Worm (Caenorhabditis elegans): ENCODE measurements around the gene W06G6.11.

The W06G6.11 gene

DNA sequence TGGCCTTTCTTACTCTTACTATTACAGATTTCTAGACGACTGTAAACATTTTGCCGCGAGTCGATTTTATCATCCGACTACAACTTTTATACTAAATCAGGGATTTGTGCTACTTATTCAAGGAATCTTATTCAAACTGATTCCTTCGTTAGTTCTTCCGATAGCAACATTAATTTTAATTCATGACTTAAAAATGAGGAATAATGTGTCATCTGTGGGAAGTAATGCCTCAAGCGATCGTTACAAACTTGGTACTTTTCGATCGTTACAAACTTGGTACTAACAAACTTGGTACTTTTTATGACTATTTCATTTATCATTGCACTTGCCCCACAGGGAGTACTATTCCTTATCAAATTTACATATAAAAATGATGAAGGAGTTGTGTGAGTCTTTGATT is 31.6 kb downstream of the W06G6.11 start, which contains the start of gene Y70C5A.4:
TSS of gene Y70C5A.4 (plus strand) at position 301 of the 400 bp plus-strand sequence.
- no peak for TF ChIP-seq gei-17 (GFP tag; optimal IDR thresholded peaks at IDR 0.05)
- no peak for TF ChIP-seq unc-62 (GFP tag; optimal IDR thresholded peaks at IDR 0.05)
- no peak for TF ChIP-seq lin-26 (GFP tag; IDR thresholded peaks at IDR 0.05)
- TF ChIP-seq Y56A3A.18 (GFP tag; IDR thresholded peaks at IDR 0.05) = no peak
- no peak for TF ChIP-seq egl-18 (GFP tag; IDR thresholded peaks at IDR 0.05)
- TF ChIP-seq ets-4 (GFP tag; optimal IDR thresholded peaks at IDR 0.05) = no peak
- no peak for TF ChIP-seq pha-4 (tag; optimal IDR thresholded peaks at IDR 0.05)
- TF ChIP-seq C17E4.6 (GFP tag; IDR thresholded peaks at IDR 0.05) = no peak
- TF ChIP-seq tbx-9 (tag; optimal IDR thresholded peaks at IDR 0.05; ENCODE audit: borderline replicate concordance) = no peak
- no peak for TF ChIP-seq F10E7.11 (tag; optimal IDR thresholded peaks at IDR 0.05)
- no peak for TF ChIP-seq madf-8 (GFP tag; conservative IDR thresholded peaks at IDR 0.05)
- no peak for TF ChIP-seq madf-3 (GFP tag; IDR thresholded peaks at IDR 0.05)
- TF ChIP-seq dpl-1 (GFP tag; optimal IDR thresholded peaks at IDR 0.05) = no peak
- TF ChIP-seq nfya-2 (GFP tag; IDR thresholded peaks at IDR 0.05) = no peak
- no peak for TF ChIP-seq Y79H2A.3 (GFP tag; conservative IDR thresholded peaks at IDR 0.05)
- TF ChIP-seq cebp-1 (GFP tag; IDR thresholded peaks at IDR 0.05) = no peak
- TF ChIP-seq cebp-1 (tag; optimal IDR thresholded peaks at IDR 0.05) = no peak
- no peak for TF ChIP-seq F57C9.4 (tag; optimal IDR thresholded peaks at IDR 0.05)
- no peak for TF ChIP-seq sdz-38 (tag; optimal IDR thresholded peaks at IDR 0.05)
- no peak for TF ChIP-seq hsf-1 (GFP tag; IDR thresholded peaks at IDR 0.05)
- TF ChIP-seq nhr-27 (tag; optimal IDR thresholded peaks at IDR 0.05) = no peak

DNA sequence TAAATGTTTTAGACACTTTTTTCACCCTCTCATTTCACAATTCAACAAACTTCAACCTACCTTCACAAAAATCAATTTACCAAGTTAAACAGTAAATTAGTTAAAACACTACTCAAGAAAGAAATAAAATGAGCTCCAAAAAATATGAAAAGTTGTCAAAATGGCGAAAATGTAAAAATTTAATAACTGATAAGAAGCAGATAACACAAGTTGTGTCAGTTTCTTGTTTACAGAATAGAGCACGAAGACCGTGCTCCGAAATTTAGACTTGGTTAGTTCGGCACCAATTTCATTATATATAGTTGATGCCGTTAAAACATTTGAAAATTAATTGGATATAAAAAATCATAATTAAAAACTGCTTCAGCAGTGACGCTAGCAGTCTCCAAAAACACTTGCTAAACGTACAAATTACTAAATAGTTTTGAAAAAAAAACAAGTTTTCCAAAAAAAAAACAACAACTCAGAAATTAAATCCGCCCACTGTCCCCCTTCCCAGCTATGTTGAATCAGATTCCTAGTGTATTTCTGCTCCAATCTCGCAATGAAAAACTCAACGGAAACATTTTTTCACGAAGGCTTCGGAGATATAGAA is 38.2 kb downstream of the W06G6.11 start, which contains the start of gene srw-54:
TSS of gene srw-54 (plus strand) at position 545 of the 595 bp plus-strand sequence.
- TF ChIP-seq nhr-80 (tag; optimal IDR thresholded peaks at IDR 0.05) (peak; percentile 8), ceh-79 (tag; optimal IDR thresholded peaks at IDR 0.05) (no peak)

DNA sequence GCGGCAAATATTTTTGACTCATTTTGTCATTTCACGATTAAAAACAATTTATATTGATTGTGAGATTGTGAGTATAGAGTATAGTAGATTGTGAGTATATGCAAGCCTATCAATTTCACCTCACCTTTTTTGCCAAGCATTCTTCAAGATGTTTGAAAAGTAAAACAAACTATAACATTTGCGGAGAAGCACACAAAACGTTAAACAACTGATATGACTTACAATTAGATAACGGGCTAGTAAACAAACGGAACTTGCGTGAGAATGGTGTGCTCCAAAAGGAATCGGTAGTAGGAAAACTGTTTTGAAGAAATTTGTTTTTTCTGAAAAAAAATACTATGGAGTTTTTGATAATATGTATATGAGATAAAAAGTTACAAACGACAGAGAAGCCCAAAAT is 39.0 kb downstream of the W06G6.11 start:
- TF ChIP-seq ztf-26 (tag; optimal IDR thresholded peaks at IDR 0.05) (no peak), nhr-80 (tag; optimal IDR thresholded peaks at IDR 0.05) (peak; percentile 42)

DNA sequence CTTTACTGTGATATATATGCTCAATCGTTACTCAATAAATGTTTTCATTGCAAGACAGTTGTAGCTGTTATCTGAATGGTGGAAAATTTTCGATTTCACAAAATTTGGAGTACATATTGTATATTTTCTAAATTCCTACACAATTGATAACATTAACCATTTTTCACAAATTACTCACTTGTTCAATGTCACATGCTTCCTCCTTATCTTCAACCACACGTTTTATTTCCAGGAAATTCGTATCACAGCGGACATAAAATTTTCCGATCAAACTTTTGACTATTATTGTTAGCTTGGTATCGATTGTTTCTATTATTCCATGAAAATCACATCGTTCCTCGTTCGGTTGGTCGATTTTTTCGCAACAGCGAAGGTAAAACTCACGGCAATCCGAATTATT is 40.6 kb downstream of the W06G6.11 start:
- TF ChIP-seq nfya-2 (GFP tag; IDR thresholded peaks at IDR 0.05) = no peak
- no peak for TF ChIP-seq rec-8 (tag; optimal IDR thresholded peaks at IDR 0.05)
- no peak for TF ChIP-seq F22D6.2 (tag; optimal IDR thresholded peaks at IDR 0.05)
- TF ChIP-seq ztf-25 (GFP tag; IDR thresholded peaks at IDR 0.05) = no peak
- TF ChIP-seq ceh-91 (GFP tag; IDR thresholded peaks at IDR 0.05) = no peak
- no peak for TF ChIP-seq K12H6.12 (tag; optimal IDR thresholded peaks at IDR 0.05)
- no peak for TF ChIP-seq snpc-1.1 (tag; optimal IDR thresholded peaks at IDR 0.05; ENCODE audit: insufficient read depth)
- no peak for TF ChIP-seq ztf-3 (GFP tag; optimal IDR thresholded peaks at IDR 0.05)
- TF ChIP-seq ceh-40 (GFP tag; IDR thresholded peaks at IDR 0.05) = no peak
- TF ChIP-seq attf-5 (GFP tag; optimal IDR thresholded peaks at IDR 0.05) = no peak
- TF ChIP-seq F57A8.1 (GFP tag; optimal IDR thresholded peaks at IDR 0.05) = no peak
- no peak for TF ChIP-seq F49E8.2 (tag; optimal IDR thresholded peaks at IDR 0.05; ENCODE audit: insufficient read depth)
- no peak for TF ChIP-seq B0336.3 (GFP tag; IDR thresholded peaks at IDR 0.05)
